Worm (Caenorhabditis elegans) whole organism, L3 larva: Measurements from ENCODE around the gene F46G10.4.

Experiments used
- R02D3.7 ChIP-seq: fragments of 150-350 bp; optimal IDR thresholded peaks from 2 replicates; lab custom pipeline; 2014; ENCODE audit warnings: missing biosample characterization, missing genetic modification characterization
- ZK546.5 ChIP-seq: sonication (generic microtip); optimal IDR thresholded peaks from 2 replicates; lab custom pipeline; 2017; ENCODE audit warnings: missing biosample characterization, missing genetic modification characterization
- aly-2 ChIP-seq: fragments of 150-350 bp; optimal IDR thresholded peaks from 2 replicates; lab custom pipeline; 2014; ENCODE audit warnings: missing biosample characterization, missing genetic modification characterization
- ama-1 ChIP-seq: fragments of 150-350 bp; optimal IDR thresholded peaks from 2 replicates; lab custom pipeline; 2018
- ceh-16 ChIP-seq: sonication (generic microtip); optimal IDR thresholded peaks from 2 replicates; lab custom pipeline; 2017; ENCODE audit warnings: missing biosample characterization, missing genetic modification characterization
- ceh-28 ChIP-seq: fragments of 150-350 bp; optimal IDR thresholded peaks from 2 replicates; lab custom pipeline; 2014; ENCODE audit warnings: missing biosample characterization, missing genetic modification reagents, missing genetic modification characterization
- ceh-82 ChIP-seq: fragments of 150-350 bp; optimal IDR thresholded peaks from 2 replicates; lab custom pipeline; 2014; ENCODE audit warnings: missing biosample characterization, missing genetic modification characterization
- daf-12 ChIP-seq: fragments of 150-350 bp; optimal IDR thresholded peaks from 2 replicates; lab custom pipeline; 2014; ENCODE audit warnings: missing biosample characterization, missing genetic modification reagents, missing genetic modification characterization
- egl-27 ChIP-seq: sonication (generic microtip); optimal IDR thresholded peaks from 4 replicates; lab custom pipeline; 2017; ENCODE audit warnings: missing biosample characterization, missing genetic modification reagents, missing genetic modification characterization
- egl-5 ChIP-seq: fragments of 150-350 bp; optimal IDR thresholded peaks from 2 replicates; lab custom pipeline; 2017; ENCODE audit warnings: missing biosample characterization, missing genetic modification reagents, missing genetic modification characterization, inconsistent platforms
- elt-2 ChIP-seq: sonication (generic microtip); optimal IDR thresholded peaks from 2 replicates; lab custom pipeline; 2016; ENCODE audit warnings: missing genetic modification reagents, mild to moderate bottlenecking, missing genetic modification characterization, missing compliant biosample characterization
- eor-1 ChIP-seq, 2 experiments: fragments of 150-350 bp; optimal IDR thresholded peaks; 2 replicates each; lab custom pipeline; 2014 to 2018; ENCODE audit warnings: missing biosample characterization in 2 of 2, missing genetic modification characterization in 2 of 2
- fkh-10 ChIP-seq: sonication (generic microtip); optimal IDR thresholded peaks from 2 replicates; lab custom pipeline; 2017; ENCODE audit warnings: missing biosample characterization, missing genetic modification reagents, missing genetic modification characterization
- hmg-11 ChIP-seq: sonication (generic microtip); optimal IDR thresholded peaks from 2 replicates; lab custom pipeline; 2016; ENCODE audit warnings: missing genetic modification characterization, missing compliant biosample characterization
- jun-1 ChIP-seq: fragments of 150-350 bp; optimal IDR thresholded peaks from 2 replicates; lab custom pipeline; 2014; ENCODE audit warnings: missing biosample characterization, missing genetic modification reagents, missing genetic modification characterization
- lin-15B ChIP-seq: fragments of 150-350 bp; optimal IDR thresholded peaks from 2 replicates; lab custom pipeline; 2014; ENCODE audit warnings: missing biosample characterization, missing genetic modification characterization
- lin-39 ChIP-seq: fragments of 150-350 bp; optimal IDR thresholded peaks from 2 replicates; lab custom pipeline; 2018; ENCODE audit warnings: missing biosample characterization, missing genetic modification reagents, missing genetic modification characterization
- lsy-12 ChIP-seq: sonication (generic microtip); optimal IDR thresholded peaks from 2 replicates; lab custom pipeline; 2016; ENCODE audit warnings: mild to moderate bottlenecking, missing genetic modification characterization, missing compliant biosample characterization
- nfya-1 ChIP-seq: sonication (generic microtip); optimal IDR thresholded peaks from 2 replicates; lab custom pipeline; 2017; ENCODE audit warnings: missing genetic modification characterization, mild to moderate bottlenecking, missing compliant biosample characterization, antibody characterized with exemption, moderate library complexity; ENCODE audit not compliant: insufficient read depth
- nhr-11 ChIP-seq: fragments of 150-350 bp; optimal IDR thresholded peaks from 2 replicates; lab custom pipeline; 2014; ENCODE audit warnings: missing biosample characterization, missing genetic modification characterization
- nhr-23 ChIP-seq: fragments of 150-350 bp; optimal IDR thresholded peaks from 2 replicates; lab custom pipeline; 2014; ENCODE audit warnings: missing biosample characterization, missing genetic modification reagents, missing genetic modification characterization
- nhr-25 ChIP-seq: sonication (generic microtip); optimal IDR thresholded peaks from 2 replicates; lab custom pipeline; 2017; ENCODE audit warnings: missing biosample characterization, missing genetic modification characterization
- nhr-28 ChIP-seq: fragments of 150-350 bp; optimal IDR thresholded peaks from 2 replicates; lab custom pipeline; 2014; ENCODE audit warnings: missing biosample characterization, missing genetic modification characterization
- nhr-43 ChIP-seq: sonication (generic microtip); optimal IDR thresholded peaks from 2 replicates; lab custom pipeline; 2016; ENCODE audit warnings: mild to moderate bottlenecking, missing genetic modification characterization, missing compliant biosample characterization; ENCODE audit not compliant: poor library complexity, severe bottlenecking
- nhr-76 ChIP-seq: fragments of 150-350 bp; sonication (generic microtip); optimal IDR thresholded peaks from 5 replicates; lab custom pipeline; 2014; ENCODE audit warnings: missing biosample characterization, missing genetic modification characterization
- pha-4 ChIP-seq: fragments of 150-350 bp; optimal IDR thresholded peaks from 2 replicates; lab custom pipeline; 2014; ENCODE audit warnings: missing biosample characterization, missing genetic modification reagents, missing genetic modification characterization
- pqm-1 ChIP-seq: fragments of 150-350 bp; optimal IDR thresholded peaks from 2 replicates; lab custom pipeline; 2017; ENCODE audit warnings: missing biosample characterization, missing genetic modification characterization, inconsistent platforms
- sea-2 ChIP-seq: fragments of 150-350 bp; sonication (generic microtip); optimal IDR thresholded peaks from 4 replicates; lab custom pipeline; 2014; ENCODE audit warnings: missing biosample characterization, missing genetic modification reagents, missing genetic modification characterization
- snpc-4 ChIP-seq: fragments of 150-350 bp; optimal IDR thresholded peaks from 2 replicates; lab custom pipeline; 2014; ENCODE audit warnings: missing biosample characterization, missing genetic modification characterization
- tbx-2 ChIP-seq: sonication (generic microtip); optimal IDR thresholded peaks from 2 replicates; lab custom pipeline; 2016; ENCODE audit warnings: mild to moderate bottlenecking, missing genetic modification characterization, missing compliant biosample characterization
- unc-39 ChIP-seq: sonication (generic microtip); optimal IDR thresholded peaks from 4 replicates; lab custom pipeline; 2017; ENCODE audit warnings: missing biosample characterization, missing genetic modification characterization
- unc-62 ChIP-seq: fragments of 150-350 bp; sonication (generic microtip); optimal IDR thresholded peaks from 4 replicates; lab custom pipeline; 2014; ENCODE audit warnings: missing biosample characterization, missing genetic modification reagents, missing genetic modification characterization
- zag-1 ChIP-seq: fragments of 150-350 bp; optimal IDR thresholded peaks from 2 replicates; lab custom pipeline; 2014; ENCODE audit warnings: missing biosample characterization, missing genetic modification characterization
- ztf-11 ChIP-seq: fragments of 150-350 bp; optimal IDR thresholded peaks from 2 replicates; lab custom pipeline; 2014; ENCODE audit warnings: missing biosample characterization, missing genetic modification characterization
- ztf-4 ChIP-seq: fragments of 150-350 bp; optimal IDR thresholded peaks from 2 replicates; lab custom pipeline; 2014; ENCODE audit warnings: missing biosample characterization, missing genetic modification characterization

F46G10.4 gene

DNA sequence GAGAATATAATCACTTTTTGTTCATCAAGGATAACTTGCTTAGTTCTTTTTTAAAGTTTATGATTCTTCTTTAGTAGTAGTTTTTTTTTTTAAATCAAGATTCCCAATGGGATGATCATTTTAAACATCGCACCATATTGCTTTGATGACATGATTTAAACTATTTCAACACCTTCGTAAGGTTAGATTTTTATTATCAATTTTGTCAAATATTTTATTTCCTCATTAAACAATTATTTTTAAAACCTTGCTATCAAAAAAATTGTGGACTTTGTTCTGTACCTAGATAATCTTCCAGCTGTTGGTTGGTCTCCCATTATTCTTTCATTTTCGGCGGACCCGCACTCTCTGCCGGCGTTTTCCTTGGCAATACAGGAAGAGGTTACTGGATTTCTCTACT lies 2.5 kb upstream of the F46G10.4 start, which contains the start of gene sir-2.3:
sir-2.3 (plus strand) TSS at position 301 of the 400 bp plus-strand sequence.
- no peak for TF ChIP-seq R02D3.7
- no peak for TF ChIP-seq tbx-2 (tag; lab: Kevin White, UChicago)
- no peak for TF ChIP-seq ama-1 (lab: Kevin White, UChicago)
- TF ChIP-seq eor-1 (tag; optimal IDR thresholded peaks at IDR 0.05; lab: Kevin White, UChicago): no peak
- no peak for TF ChIP-seq nhr-25 (tag; lab: Kevin White, UChicago)
- TF ChIP-seq pha-4: no peak
- no peak for TF ChIP-seq elt-2 (tag; lab: Kevin White, UChicago)
- TF ChIP-seq egl-5 (tag; lab: Kevin White, UChicago): no peak
- no peak for TF ChIP-seq lin-15B (tag; lab: Kevin White, UChicago)
- TF ChIP-seq nhr-23: no peak
- TF ChIP-seq unc-39: no peak
- no peak for TF ChIP-seq snpc-4
- TF ChIP-seq ceh-82 (tag; lab: Kevin White, UChicago): no peak
- TF ChIP-seq unc-62 (GFP tag; lab: Kevin White, UChicago): no peak
- no peak for TF ChIP-seq hmg-11 (tag; lab: Kevin White, UChicago)
- TF ChIP-seq zag-1 (tag; lab: Kevin White, UChicago): no peak
- no peak for TF ChIP-seq ceh-28 (tag; lab: Kevin White, UChicago)

DNA sequence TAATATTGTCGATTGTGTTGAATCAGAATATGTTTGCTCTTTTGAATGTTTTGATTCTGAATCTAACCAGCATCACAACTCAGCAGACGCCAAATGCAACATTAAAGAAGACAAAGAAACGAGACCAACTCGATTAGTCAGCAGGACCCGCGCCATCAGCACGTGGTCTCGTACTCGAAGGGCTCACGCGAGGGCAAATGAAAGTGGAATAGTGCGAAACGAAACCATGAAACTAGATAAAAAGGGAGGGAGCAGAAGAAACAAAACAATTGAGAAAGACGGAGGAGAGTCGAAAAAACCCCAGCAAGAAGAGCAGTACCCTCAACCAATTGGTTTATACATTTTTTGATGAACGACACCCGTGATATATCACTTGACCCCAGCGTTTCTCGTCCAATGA lies 3.2 kb downstream of the F46G10.4 start:
- TF ChIP-seq lin-39 (tag; lab: Kevin White, UChicago) (peak; percentile 44), ztf-11 (no peak)

DNA sequence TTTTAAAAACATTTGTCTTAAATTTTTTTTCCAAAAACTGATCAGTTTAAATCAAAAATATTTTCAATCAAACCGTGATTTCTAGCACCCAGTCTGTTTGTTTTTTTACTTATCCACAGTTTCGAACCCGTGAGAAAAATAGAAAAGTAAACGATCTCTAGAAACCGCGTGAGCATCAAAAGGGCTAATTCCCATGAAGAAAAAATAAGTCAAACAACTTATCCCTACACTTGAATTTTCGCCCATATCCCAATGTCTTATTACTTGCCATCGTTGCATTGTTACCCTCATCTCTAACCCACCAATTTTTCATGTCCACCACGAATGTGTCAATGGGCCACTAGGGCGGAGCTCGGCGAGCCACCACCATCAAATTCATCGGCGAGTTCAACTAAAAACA lies 3.9 kb downstream of the F46G10.4 start, which contains the start of gene ptr-24:
ptr-24 (plus strand) TSS at position 301 of the 400 bp plus-strand sequence.
- TF ChIP-seq ztf-4: no peak
- no peak for TF ChIP-seq aly-2 (tag; lab: Kevin White, UChicago)
- no peak for TF ChIP-seq nhr-76
- no peak for TF ChIP-seq nhr-25 (tag; lab: Kevin White, UChicago)
- TF ChIP-seq nhr-28 (tag; lab: Kevin White, UChicago): no peak
- TF ChIP-seq R02D3.7: no peak
- no peak for TF ChIP-seq nhr-43 (tag; lab: Kevin White, UChicago)
- TF ChIP-seq sea-2 (GFP tag; lab: Kevin White, UChicago): no peak
- no peak for TF ChIP-seq daf-12
- no peak for TF ChIP-seq lsy-12 (tag; lab: Kevin White, UChicago)
- no peak for TF ChIP-seq egl-27 (tag; lab: Kevin White, UChicago)
- TF ChIP-seq egl-5 (tag; lab: Kevin White, UChicago): no peak
- no peak for TF ChIP-seq jun-1 (tag; lab: Kevin White, UChicago)
- no peak for TF ChIP-seq lin-15B (tag; lab: Kevin White, UChicago)
- TF ChIP-seq fkh-10 (GFP tag; lab: Kevin White, UChicago): no peak
- no peak for TF ChIP-seq nhr-11

DNA sequence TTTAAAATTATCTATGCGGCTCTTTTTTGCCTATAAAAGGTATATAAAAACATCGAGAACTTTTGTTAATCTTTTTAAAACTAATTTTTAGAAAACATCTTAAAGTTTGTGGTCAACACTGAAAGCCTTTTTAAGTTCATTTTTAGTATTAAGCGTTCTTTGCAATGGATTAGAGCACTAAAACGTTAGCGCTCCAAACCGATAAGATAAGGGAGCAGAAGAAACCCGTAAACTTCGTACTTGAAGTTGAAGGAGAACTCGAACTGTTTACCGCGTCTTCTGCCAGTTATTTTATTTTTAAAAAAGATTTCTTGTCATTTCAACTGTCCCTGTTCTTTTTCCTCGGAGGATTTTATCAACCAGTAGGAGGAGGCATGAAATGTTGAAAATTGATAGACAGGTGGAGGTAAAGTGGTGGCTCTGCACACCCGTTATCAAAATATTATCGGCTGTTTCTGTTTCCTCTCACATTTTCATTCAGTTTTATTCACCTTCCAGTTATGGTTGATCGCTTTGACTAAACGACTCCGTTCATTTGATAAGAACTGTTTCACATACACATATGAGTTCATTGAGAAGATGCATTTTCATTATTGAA lies 5.3 kb downstream of the F46G10.4 start:
- TF ChIP-seq ZK546.5: no peak
- TF ChIP-seq elt-2 (tag; lab: Kevin White, UChicago): peak; percentile 75

DNA sequence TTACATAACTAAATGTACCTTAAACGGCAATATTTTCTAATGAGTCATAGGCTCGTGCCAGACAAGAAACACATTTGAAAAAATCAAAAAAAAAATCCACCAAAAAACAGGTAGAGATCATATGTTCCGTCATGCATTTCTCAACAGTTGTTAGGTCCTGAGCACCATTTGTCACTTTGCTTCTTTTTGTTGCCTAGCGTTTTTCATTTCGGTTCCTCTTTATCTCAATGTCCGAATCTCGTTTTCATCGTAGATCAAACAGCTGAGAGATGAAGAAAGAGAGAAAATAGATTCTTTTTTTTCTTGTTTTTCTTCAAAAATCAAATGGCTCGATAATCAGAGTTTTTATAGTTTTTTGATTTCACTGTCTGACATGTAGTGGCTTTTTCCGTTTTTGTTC lies 7.1 kb downstream of the F46G10.4 start:
- TF ChIP-seq hmg-11 (tag; lab: Kevin White, UChicago): no peak
- TF ChIP-seq ceh-16: no peak
- TF ChIP-seq nfya-1: peak; percentile 15

DNA sequence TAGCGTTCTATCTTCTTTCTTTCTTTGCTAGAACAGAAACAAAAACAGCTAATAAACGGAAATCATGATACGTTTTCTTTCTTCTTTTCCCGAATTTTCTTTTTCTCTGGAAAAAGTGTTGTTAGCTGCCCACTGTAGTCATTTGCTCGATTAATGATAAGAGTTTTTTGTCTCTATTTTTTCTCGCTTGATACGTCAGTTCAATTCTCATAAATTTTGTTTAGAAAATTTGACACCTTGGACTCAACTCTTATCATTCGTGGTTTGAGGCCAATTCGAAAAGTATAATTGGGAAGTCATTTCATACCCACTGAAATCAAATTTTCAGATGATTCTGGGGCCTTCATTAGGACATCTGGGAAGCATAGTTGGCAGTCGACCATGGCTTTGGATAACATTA lies 8.0 kb downstream of the F46G10.4 start:
- TF ChIP-seq pqm-1 (tag; lab: Kevin White, UChicago) (peak; percentile 37), nhr-43 (tag; lab: Kevin White, UChicago) (no peak), elt-2 (tag; lab: Kevin White, UChicago) (peak; percentile 64)
